Fruit fly (Drosophila melanogaster) whole organism, wandering third instar larva: Measurements from ENCODE around the gene CG13053.

ENCODE experiments used
- Abd-B ChIP-seq: fragments of >200 bp; optimal IDR thresholded peaks from 2 replicates; lab custom pipeline; 2017; ENCODE audit warnings: missing biosample characterization, missing genetic modification characterization
- CrebA ChIP-seq: fragments of 200-800 bp; sonication (Bioruptor generic); optimal IDR thresholded peaks from 2 replicates; lab custom pipeline; 2016; ENCODE audit warnings: missing biosample characterization, mild to moderate bottlenecking, missing genetic modification characterization, borderline replicate concordance
- Hr83 ChIP-seq: fragments of 200-300 bp; sonication (Bioruptor generic); optimal IDR thresholded peaks from 2 replicates; lab custom pipeline; 2016; ENCODE audit warnings: missing biosample characterization, mild to moderate bottlenecking, missing genetic modification characterization, moderate library complexity; ENCODE audit not compliant: poor library complexity, severe bottlenecking
- brk ChIP-seq: fragments of 200-800 bp; sonication (Bioruptor generic); optimal IDR thresholded peaks from 2 replicates; lab custom pipeline; 2016; ENCODE audit warnings: missing biosample characterization, mild to moderate bottlenecking, missing genetic modification characterization
- dl ChIP-seq, 2 experiments: fragments of 175-275, 200-275 bp in 1 of 2; fragments of 200-275 bp in 1 of 2; sonication (Bioruptor generic); optimal IDR thresholded peaks; lab custom pipeline; 2018; ENCODE audit warnings: mild to moderate bottlenecking in 2 of 2, missing biosample characterization in 2 of 2, missing genetic modification characterization in 2 of 2, moderate library complexity in 2 of 2; ENCODE audit not compliant: partially characterized antibody in 2 of 2, insufficient read depth in 1 of 2
- dmrt93B ChIP-seq: fragments of 200-800 bp; sonication (Bioruptor generic); optimal IDR thresholded peaks from 2 replicates; lab custom pipeline; 2018; ENCODE audit warnings: missing biosample characterization, mild to moderate bottlenecking, missing genetic modification characterization
- fru ChIP-seq: fragments of 200-800 bp; sonication (Bioruptor generic); optimal IDR thresholded peaks from 3 replicates; lab custom pipeline; 2016; ENCODE audit warnings: missing biosample characterization, mild to moderate bottlenecking, missing genetic modification characterization
- pan ChIP-seq: fragments of >200 bp; optimal IDR thresholded peaks from 2 replicates; lab custom pipeline; 2017
- psq ChIP-seq: fragments of 200-800 bp; sonication (Bioruptor generic); optimal IDR thresholded peaks from 3 replicates; lab custom pipeline; 2017; ENCODE audit warnings: missing biosample characterization, mild to moderate bottlenecking, missing genetic modification characterization, moderate library complexity
- sv ChIP-seq: fragments of 200-800 bp; sonication (Bioruptor generic); optimal IDR thresholded peaks from 3 replicates; lab custom pipeline; 2016; ENCODE audit warnings: missing biosample characterization, missing genetic modification characterization
- tai ChIP-seq: sonication (Bioruptor generic); optimal IDR thresholded peaks from 2 replicates; lab custom pipeline; 2016; ENCODE audit warnings: missing biosample characterization, missing genetic modification characterization

- TF ChIP-seq CrebA, result no peak
- TF ChIP-seq sv (GFP tag; lab: Kevin White, UChicago), result no peak
- TF ChIP-seq Abd-B (GFP tag; lab: Kevin White, UChicago), result no peak
- TF ChIP-seq dmrt93B (GFP tag; lab: Kevin White, UChicago), result no peak
- no peak for TF ChIP-seq psq (GFP tag; lab: Kevin White, UChicago)
- TF ChIP-seq Hr83 (GFP tag; lab: Kevin White, UChicago), result no peak
- TF ChIP-seq fru (GFP tag; lab: Kevin White, UChicago), result no peak
- no peak for TF ChIP-seq tai
- no peak for TF ChIP-seq pan (lab: Kevin White, UChicago)
- no peak for TF ChIP-seq brk
- TF ChIP-seq dl (GFP tag; optimal IDR thresholded peaks at IDR 0.05; lab: Kevin White, UChicago; ENCODE audit: insufficient read depth in 1 of 2, partially characterized antibody in 2 of 2), result no peak
Measured at dm6 chr3L:16279987-16280454, 20.5 kb upstream of the CG13053 start, which contains the start of gene CG13064.
